Worm (Caenorhabditis elegans) whole organism, dauer: ENCODE measurements around the gene C38H2.3.

Experiments used
- unc-62 ChIP-seq: sonication (generic microtip); optimal IDR thresholded peaks from 2 replicates; lab custom pipeline; 2017; ENCODE audit warnings: missing biosample characterization, missing genetic modification reagents, missing genetic modification characterization

C38H2.3 gene

DNA sequence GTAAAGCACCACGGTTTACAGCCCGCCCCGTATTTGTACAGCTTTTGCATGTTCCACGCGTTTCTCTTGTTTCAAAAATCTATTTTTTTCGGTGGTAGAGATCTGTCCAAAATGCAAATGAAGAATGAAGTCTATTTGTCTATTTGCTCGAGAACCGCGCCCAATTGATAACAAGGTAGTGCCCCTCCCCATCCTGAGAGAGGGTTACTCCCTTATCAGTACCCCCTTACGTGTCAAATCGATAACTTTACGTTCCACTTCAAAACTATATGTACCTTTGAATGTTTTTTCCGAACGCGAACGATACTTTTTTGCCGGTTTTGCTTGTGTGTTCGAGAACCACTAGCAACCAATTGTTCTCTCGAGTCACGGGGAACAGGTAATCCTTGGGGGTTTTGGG, 10.3 kb downstream of the C38H2.3 start:
- TF ChIP-seq unc-62 (GFP tag; lab: Kevin White, UChicago) = no peak

DNA sequence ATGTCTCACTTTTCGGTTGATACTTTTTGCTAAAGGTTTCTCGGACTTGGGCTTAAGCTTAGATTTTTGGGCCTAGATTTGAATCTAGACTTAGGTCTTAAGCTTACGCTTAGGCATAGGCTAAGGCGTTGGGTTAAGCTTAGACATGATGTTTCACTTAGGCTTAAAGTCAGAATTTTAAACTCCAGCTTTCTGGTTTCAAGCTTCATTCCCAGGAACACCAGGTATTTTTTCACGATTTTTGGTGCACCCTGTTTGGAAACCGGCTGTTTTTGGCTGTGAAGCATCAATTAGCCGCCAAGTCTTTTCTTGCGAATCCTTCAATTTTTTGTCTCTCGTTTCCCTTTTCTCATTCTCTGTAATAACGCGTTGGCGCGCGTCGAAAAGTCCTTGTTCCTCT, 12.5 kb downstream of the C38H2.3 start:
- TF ChIP-seq unc-62 (GFP tag; lab: Kevin White, UChicago) = no peak

ce11 chrIII:10367355-10367909, 18.9 kb downstream of the C38H2.3 start:
- no peak for TF ChIP-seq unc-62 (GFP tag; lab: Kevin White, UChicago)

DNA sequence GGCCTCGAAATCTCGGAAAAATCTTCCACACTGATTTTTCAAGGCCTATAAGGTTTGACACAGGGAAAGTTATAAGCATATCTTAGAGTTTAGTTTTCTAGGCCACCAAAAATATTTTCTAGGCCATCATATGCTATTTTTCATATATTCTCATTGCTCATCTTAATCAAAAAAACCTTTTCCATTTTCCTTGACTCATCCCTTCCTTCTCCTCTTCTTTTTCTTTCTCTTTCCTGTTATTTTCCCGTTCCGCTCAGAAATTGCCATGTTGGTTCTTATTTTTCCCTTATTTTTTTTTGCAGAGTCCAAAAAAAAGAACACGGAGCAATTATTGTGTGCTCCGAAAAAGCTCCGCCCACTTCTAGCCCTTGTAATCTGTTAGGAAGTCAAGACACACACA, 21.7 kb downstream of the C38H2.3 start, which contains the start of gene tbc-8:
tbc-8 (plus strand) TSS at position 301 of the 400 bp plus-strand sequence.
- no peak for TF ChIP-seq unc-62 (GFP tag; lab: Kevin White, UChicago)

DNA sequence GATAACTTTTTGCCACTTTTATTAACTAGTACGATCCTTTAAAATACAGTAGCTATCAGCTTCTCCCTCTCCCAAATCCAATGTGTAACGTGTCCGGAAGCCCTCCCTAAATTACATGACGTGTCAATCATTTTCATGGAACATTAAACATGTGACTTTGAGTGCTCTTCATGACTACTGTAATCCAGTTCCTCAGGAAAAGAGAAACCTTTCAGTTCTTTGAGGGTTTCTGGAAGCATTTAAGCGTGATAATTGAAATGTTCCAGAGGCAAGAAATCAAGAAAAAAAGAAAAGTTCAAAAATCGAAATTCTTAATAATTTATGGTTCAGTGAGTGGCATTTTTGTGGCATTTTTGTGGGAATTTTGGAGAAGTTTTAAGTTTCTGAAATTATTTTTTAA, 23.5 kb downstream of the C38H2.3 start:
- TF ChIP-seq unc-62 (GFP tag; lab: Kevin White, UChicago) = no peak

DNA sequence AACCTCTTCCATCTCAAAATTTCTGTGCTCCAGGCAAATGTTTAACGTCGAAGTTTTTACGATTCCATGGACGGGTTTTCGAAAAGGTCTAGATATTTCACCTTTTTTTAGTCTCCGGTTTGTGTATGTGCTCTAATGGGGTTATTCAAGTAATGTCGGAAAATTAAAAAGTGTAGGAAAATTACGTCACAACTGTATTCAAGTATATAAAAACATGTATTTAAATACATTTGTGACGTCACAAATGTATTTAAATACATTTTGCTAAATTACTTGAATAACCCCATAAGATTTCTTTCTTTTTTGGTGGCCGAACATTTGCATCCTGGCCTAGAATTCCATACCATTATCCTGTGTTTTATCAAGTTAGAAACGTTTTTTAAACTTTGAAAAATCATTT, 24.9 kb downstream of the C38H2.3 start:
- TF ChIP-seq unc-62 (GFP tag; lab: Kevin White, UChicago) = no peak

ce11 chrIII:10359916-10360315, 26.5 kb downstream of the C38H2.3 start:
- TF ChIP-seq unc-62 (GFP tag; lab: Kevin White, UChicago) = no peak

DNA sequence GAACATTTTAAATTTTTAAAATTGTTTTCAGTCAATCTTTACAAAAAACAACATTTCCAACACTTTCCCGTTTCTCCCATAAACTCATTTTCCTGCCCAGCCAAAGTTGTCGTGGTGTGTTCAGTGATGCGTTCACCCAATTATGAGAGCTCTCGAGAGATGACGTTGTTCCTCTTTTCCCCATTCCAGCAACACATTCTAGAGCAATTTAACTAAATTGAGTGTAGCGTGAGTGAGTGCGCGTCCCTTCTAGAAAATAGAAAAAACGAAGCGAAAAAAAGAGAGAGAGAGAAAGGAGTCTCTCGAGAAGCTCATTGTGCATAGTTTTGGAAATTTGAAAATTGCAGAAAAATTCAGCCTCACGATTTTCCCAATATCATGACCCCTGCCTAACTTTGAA, 27.6 kb downstream of the C38H2.3 start:
- no peak for TF ChIP-seq unc-62 (GFP tag; lab: Kevin White, UChicago)

DNA sequence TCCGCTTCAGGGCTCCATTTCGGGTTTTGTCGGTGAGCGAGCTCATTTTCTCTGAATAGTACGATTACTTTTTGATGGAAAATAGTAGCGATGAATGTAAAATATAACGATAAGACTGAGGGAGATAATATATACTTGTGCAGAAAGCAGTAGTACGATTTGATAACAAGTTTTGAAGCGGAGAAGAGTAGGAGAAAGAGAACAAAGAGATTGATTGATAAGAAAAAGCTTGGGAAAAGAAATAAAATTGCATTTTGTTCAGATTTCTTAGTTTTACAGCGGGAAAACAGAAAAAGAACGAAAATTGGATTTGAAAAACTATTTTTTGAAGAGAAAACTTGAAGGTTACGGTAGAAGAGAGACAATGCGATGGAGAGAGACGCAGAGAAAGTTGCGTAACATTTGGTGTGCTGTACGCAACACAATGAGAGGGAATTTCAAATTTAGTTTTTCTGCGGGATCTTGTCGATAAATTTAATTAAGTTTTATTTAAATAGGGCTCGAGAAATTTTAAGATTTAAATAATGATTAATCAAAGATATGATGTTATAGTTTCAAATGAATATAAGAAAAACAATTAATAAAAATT, 28.7 kb downstream of the C38H2.3 start, which contains the start of gene umps-1:
umps-1 (minus strand) TSS at position 51 of the 589 bp plus-strand sequence.
- no peak for TF ChIP-seq unc-62 (GFP tag; lab: Kevin White, UChicago)

- TF ChIP-seq unc-62 (GFP tag; lab: Kevin White, UChicago) = no peak
Observed at ce11 chrIII:10355382-10355781, 31.0 kb downstream of the C38H2.3 start, which contains the start of gene spp-1. Gene spp-1 (minus strand): TSS chrIII:10355668.

DNA sequence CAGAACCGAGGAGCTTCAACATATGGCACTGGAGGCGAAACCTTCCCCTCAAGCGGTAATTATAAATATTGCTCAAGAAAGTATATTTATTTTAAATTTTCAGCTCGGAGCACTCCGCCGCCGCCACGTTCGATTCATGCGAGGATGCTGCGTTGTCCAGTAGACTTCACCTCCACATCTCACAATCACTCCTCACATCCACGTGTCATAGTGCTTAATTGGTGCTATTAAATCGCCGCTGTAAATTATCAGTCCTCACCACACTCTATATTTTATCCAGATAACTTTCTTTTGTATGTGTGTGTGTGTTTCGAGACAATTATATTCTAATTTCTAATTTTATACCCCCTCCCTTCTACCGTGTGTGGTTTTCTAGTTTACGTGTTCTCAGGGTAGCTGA, 31.8 kb downstream of the C38H2.3 start:
- TF ChIP-seq unc-62 (GFP tag; lab: Kevin White, UChicago) = no peak

ce11 chrIII:10353423-10353822, 33.0 kb downstream of the C38H2.3 start:
- TF ChIP-seq unc-62 (GFP tag; lab: Kevin White, UChicago) = no peak

ce11 chrIII:10351595-10352207, 34.7 kb downstream of the C38H2.3 start, which contains the start of gene T07C4.3:
Gene T07C4.3 (plus strand): TSS chrIII:10352157.
- no peak for TF ChIP-seq unc-62 (GFP tag; lab: Kevin White, UChicago)

ce11 chrIII:10347049-10347448, 39.3 kb downstream of the C38H2.3 start, which contains the start of gene tbx-8:
Gene tbx-8 (plus strand): TSS chrIII:10347349.
- TF ChIP-seq unc-62 (GFP tag; lab: Kevin White, UChicago) = no peak

- TF ChIP-seq unc-62 (GFP tag; lab: Kevin White, UChicago) = no peak
Observed at ce11 chrIII:10344762-10345161, 41.6 kb downstream of the C38H2.3 start.

- TF ChIP-seq unc-62 (GFP tag; lab: Kevin White, UChicago) = no peak
Observed at ce11 chrIII:10341758-10342157, 44.6 kb downstream of the C38H2.3 start, which contains the start of gene tbx-9. Gene tbx-9 (minus strand): TSS chrIII:10341858.
